Fruit fly (Drosophila melanogaster) whole organism, embryonic: Measurements from ENCODE around the gene Rab23.
A peak's percentile ranks its signal among the peaks of the same experiment; 100 is the strongest.

ENCODE experiments used
- Bgb ChIP-seq: fragments of 200-800 bp; sonication (Bioruptor generic); IDR thresholded peaks from 2 replicates; pipeline ENCODE4 v1.3.6; 2022; ENCODE audit warnings: missing biosample characterization, missing genetic modification characterization; ENCODE audit not compliant: partially characterized antibody
- Blimp-1 ChIP-seq: fragments of 200-800 bp; sonication (Bioruptor generic); optimal IDR thresholded peaks from 3 replicates; lab custom pipeline; 2018; ENCODE audit warnings: missing biosample characterization, missing genetic modification characterization, mild to moderate bottlenecking, moderate library complexity, missing genetic modification reagents
- CG11247 ChIP-seq: fragments of 200-800 bp; sonication (Bioruptor generic); IDR thresholded peaks from 2 replicates; pipeline ENCODE4 v1.3.6; 2022; ENCODE audit warnings: missing biosample characterization, missing genetic modification characterization
- CG12104 ChIP-seq: fragments of 200-800 bp; sonication (Bioruptor generic); optimal IDR thresholded peaks from 3 replicates; lab custom pipeline; 2016; ENCODE audit warnings: missing biosample characterization, missing genetic modification characterization
- CG1603 ChIP-seq: fragments of 200-800 bp; sonication (Bioruptor generic); optimal IDR thresholded peaks from 2 replicates; lab custom pipeline; 2019; ENCODE audit warnings: missing biosample characterization, mild to moderate bottlenecking, missing genetic modification characterization, moderate library complexity
- CG17359 ChIP-seq: fragments of 200-800 bp; sonication (Bioruptor generic); optimal IDR thresholded peaks from 3 replicates; lab custom pipeline; 2018; ENCODE audit warnings: missing biosample characterization, mild to moderate bottlenecking, missing genetic modification characterization, moderate library complexity
- CG17568 ChIP-seq: fragments of 200-800 bp; sonication (Bioruptor generic); optimal IDR thresholded peaks from 2 replicates; lab custom pipeline; 2018; ENCODE audit warnings: missing biosample characterization, mild to moderate bottlenecking, missing genetic modification characterization, moderate library complexity
- CG17802 ChIP-seq: fragments of 200-800 bp; sonication (Bioruptor generic); optimal IDR thresholded peaks from 2 replicates; lab custom pipeline; 2018; ENCODE audit warnings: missing biosample characterization, mild to moderate bottlenecking, missing genetic modification characterization, moderate library complexity
- CG18619 ChIP-seq: fragments of 200-800 bp; sonication (Bioruptor generic); optimal IDR thresholded peaks from 3 replicates; lab custom pipeline; 2017; ENCODE audit warnings: missing biosample characterization, mild to moderate bottlenecking, missing genetic modification characterization
- CG31441 ChIP-seq: fragments of 200-800 bp; sonication (Bioruptor generic); IDR thresholded peaks from 2 replicates; pipeline ENCODE4 v1.3.6; 2022; ENCODE audit warnings: missing biosample characterization, missing genetic modification characterization
- CG32767 ChIP-seq: fragments of 200-800 bp; sonication (Bioruptor generic); IDR thresholded peaks from 2 replicates; pipeline ENCODE4 v1.3.6; 2022; ENCODE audit warnings: missing biosample characterization, missing genetic modification characterization
- CG33557 ChIP-seq: fragments of 200-800 bp; sonication (Bioruptor generic); optimal IDR thresholded peaks from 2 replicates; lab custom pipeline; 2019; ENCODE audit warnings: missing biosample characterization, mild to moderate bottlenecking, missing genetic modification characterization, moderate library complexity
- CG3838 ChIP-seq: fragments of 200-800 bp; sonication (Bioruptor generic); optimal IDR thresholded peaks from 3 replicates; lab custom pipeline; 2016; ENCODE audit warnings: missing biosample characterization, missing genetic modification characterization
- CG3995 ChIP-seq: fragments of 200-800 bp; sonication (Bioruptor generic); optimal IDR thresholded peaks from 3 replicates; lab custom pipeline; 2016; ENCODE audit warnings: missing biosample characterization, missing genetic modification characterization
- CG4617 ChIP-seq: fragments of 200-800 bp; sonication (Bioruptor generic); optimal IDR thresholded peaks from 3 replicates; lab custom pipeline; 2016; ENCODE audit warnings: missing biosample characterization, missing genetic modification characterization, borderline replicate concordance
- CG5953 ChIP-seq: fragments of 200-800 bp; sonication (Bioruptor generic); IDR thresholded peaks from 2 replicates; pipeline ENCODE4 v1.3.6; 2022; ENCODE audit warnings: missing biosample characterization, missing genetic modification characterization
- CG6765 ChIP-seq: fragments of 200-800 bp; sonication (Bioruptor generic); optimal IDR thresholded peaks from 3 replicates; lab custom pipeline; 2017; ENCODE audit warnings: missing biosample characterization, mild to moderate bottlenecking, missing genetic modification characterization
- CG7357 ChIP-seq: fragments of 200-800 bp; sonication (Bioruptor generic); IDR thresholded peaks from 3 replicates; pipeline ENCODE4 v1.3.6; 2022; ENCODE audit warnings: missing biosample characterization, missing genetic modification characterization
- CG8944 ChIP-seq: fragments of 200-800 bp; sonication (Bioruptor generic); optimal IDR thresholded peaks from 3 replicates; lab custom pipeline; 2016; ENCODE audit warnings: missing biosample characterization, missing genetic modification characterization
- CHES-1-like ChIP-seq: fragments of 200-800 bp; sonication (Bioruptor generic); optimal IDR thresholded peaks from 2 replicates; lab custom pipeline; 2016; ENCODE audit warnings: missing biosample characterization, missing genetic modification characterization
- CoRest ChIP-seq: fragments of 200-800 bp; sonication (Bioruptor generic); optimal IDR thresholded peaks from 3 replicates; lab custom pipeline; 2018; ENCODE audit warnings: missing biosample characterization, mild to moderate bottlenecking, missing genetic modification characterization, moderate library complexity
- Dbx ChIP-seq: fragments of 200-800 bp; sonication (Bioruptor generic); IDR thresholded peaks from 3 replicates; pipeline ENCODE4 v1.3.6; 2022; ENCODE audit warnings: missing biosample characterization, missing genetic modification characterization
- Dek ChIP-seq: fragments of 200-800 bp; sonication (Bioruptor generic); optimal IDR thresholded peaks from 3 replicates; lab custom pipeline; 2019; ENCODE audit warnings: missing biosample characterization, mild to moderate bottlenecking, missing genetic modification characterization, moderate library complexity
- GATAe ChIP-seq: fragments of 200-800 bp; sonication (Bioruptor generic); conservative IDR thresholded peaks from 2 replicates; pipeline ENCODE4 v1.3.6; 2022; ENCODE audit warnings: missing biosample characterization, missing genetic modification characterization
- Max ChIP-seq: fragments of 200-800 bp; sonication (Bioruptor generic); optimal IDR thresholded peaks from 2 replicates; lab custom pipeline; 2016; ENCODE audit warnings: missing biosample characterization, mild to moderate bottlenecking, missing genetic modification characterization
- Myb ChIP-seq: fragments of 200-800 bp; sonication (Bioruptor generic); optimal IDR thresholded peaks from 2 replicates; lab custom pipeline; 2016; ENCODE audit warnings: missing biosample characterization, missing genetic modification characterization
- caup ChIP-seq: fragments of 200-800 bp; sonication (Bioruptor generic); optimal IDR thresholded peaks from 3 replicates; lab custom pipeline; 2017; ENCODE audit warnings: missing biosample characterization, mild to moderate bottlenecking, missing genetic modification characterization, moderate library complexity; ENCODE audit not compliant: severe bottlenecking
- dmrt11E ChIP-seq: fragments of 200-800 bp; sonication (Bioruptor generic); optimal IDR thresholded peaks from 3 replicates; lab custom pipeline; 2018; ENCODE audit warnings: missing biosample characterization, mild to moderate bottlenecking, missing genetic modification characterization, moderate library complexity
- dmrt99B ChIP-seq: fragments of 200-800 bp; sonication (Bioruptor generic); optimal IDR thresholded peaks from 2 replicates; lab custom pipeline; 2018; ENCODE audit warnings: missing biosample characterization, mild to moderate bottlenecking, missing genetic modification characterization, moderate library complexity
- dpn ChIP-seq, 2 experiments: fragments of 200-800 bp; sonication (Bioruptor generic); optimal IDR thresholded peaks; 3 replicates each; lab custom pipeline; 2016; ENCODE audit warnings: missing biosample characterization in 2 of 2, missing genetic modification characterization in 2 of 2
- ems ChIP-seq: fragments of 200-800 bp; sonication (Bioruptor generic); optimal IDR thresholded peaks from 3 replicates; lab custom pipeline; 2016; ENCODE audit warnings: missing biosample characterization, missing genetic modification characterization
- fd96Cb ChIP-seq: fragments of 200-800 bp; sonication (Bioruptor generic); optimal IDR thresholded peaks from 2 replicates; lab custom pipeline; 2018; ENCODE audit warnings: missing biosample characterization, mild to moderate bottlenecking, missing genetic modification characterization, moderate library complexity
- fu2 ChIP-seq: fragments of 200-800 bp; sonication (Bioruptor generic); optimal IDR thresholded peaks from 2 replicates; lab custom pipeline; 2016; ENCODE audit warnings: missing biosample characterization, missing genetic modification characterization
- gro ChIP-seq: fragments of 200-800 bp; sonication (Bioruptor generic); optimal IDR thresholded peaks from 2 replicates; lab custom pipeline; 2016; ENCODE audit warnings: missing biosample characterization, missing genetic modification characterization
- gsb ChIP-seq: fragments of 200-800 bp; sonication (Bioruptor generic); IDR thresholded peaks from 2 replicates; pipeline ENCODE4 v1.3.6; 2022; ENCODE audit warnings: missing biosample characterization, missing genetic modification characterization
- ham ChIP-seq: fragments of 200-800 bp; sonication (Bioruptor generic); IDR thresholded peaks from 2 replicates; pipeline ENCODE4 v1.3.6; 2022; ENCODE audit warnings: missing biosample characterization, missing genetic modification characterization
- hkb ChIP-seq, 2 experiments: fragments of 200-800 bp in 1 of 2; fragments of >200 bp in 1 of 2; sonication (Bioruptor generic) in 1 of 2; IDR thresholded peaks in 1 of 2; optimal IDR thresholded peaks in 1 of 2; 2 replicates each; pipeline versions ENCODE4 v1.3.6 to Lab custom; 2017 to 2022; ENCODE audit warnings: missing biosample characterization in 1 of 2, missing genetic modification characterization in 1 of 2
- knrl ChIP-seq: fragments of 200-800 bp; sonication (Bioruptor generic); IDR thresholded peaks from 3 replicates; pipeline ENCODE4 v1.3.6; 2022; ENCODE audit warnings: missing biosample characterization, missing genetic modification characterization; ENCODE audit not compliant: partially characterized antibody
- mirr ChIP-seq: fragments of 200-800 bp; sonication (Bioruptor generic); optimal IDR thresholded peaks from 3 replicates; lab custom pipeline; 2018; ENCODE audit warnings: missing biosample characterization, mild to moderate bottlenecking, missing genetic modification characterization
- otp ChIP-seq: fragments of 200-800 bp; sonication (Bioruptor generic); IDR thresholded peaks from 3 replicates; pipeline ENCODE4, ENCODE4 v1.3.6; 2022; ENCODE audit warnings: missing biosample characterization, missing genetic modification characterization
- pho ChIP-seq: fragments of 200-800 bp; sonication (Bioruptor generic); optimal IDR thresholded peaks from 2 replicates; lab custom pipeline; 2016; ENCODE audit warnings: missing biosample characterization, missing genetic modification characterization
- psq ChIP-seq: fragments of 200-800 bp; sonication (Bioruptor generic); optimal IDR thresholded peaks from 2 replicates; lab custom pipeline; 2017; ENCODE audit warnings: missing biosample characterization, missing genetic modification characterization
- repo ChIP-seq: fragments of 200-800 bp; sonication (Bioruptor generic); optimal IDR thresholded peaks from 2 replicates; lab custom pipeline; 2016; ENCODE audit warnings: missing biosample characterization, missing genetic modification characterization
- salm ChIP-seq: fragments of 200-800 bp; sonication (Bioruptor generic); optimal IDR thresholded peaks from 2 replicates; lab custom pipeline; 2018; ENCODE audit warnings: missing biosample characterization, mild to moderate bottlenecking, missing genetic modification characterization
- slbo ChIP-seq: fragments of 200-800 bp; sonication (Bioruptor generic); IDR thresholded peaks from 2 replicates; pipeline ENCODE4 v1.3.6; 2022; ENCODE audit warnings: missing biosample characterization, missing genetic modification characterization
- slp2 ChIP-seq: fragments of 200-800 bp; sonication (Bioruptor generic); optimal IDR thresholded peaks from 2 replicates; lab custom pipeline; 2016; ENCODE audit warnings: missing biosample characterization, missing genetic modification characterization
- tin ChIP-seq: fragments of 200-800 bp; sonication (Bioruptor generic); optimal IDR thresholded peaks from 3 replicates; lab custom pipeline; 2016; ENCODE audit warnings: missing biosample characterization, missing genetic modification characterization
- zf30C ChIP-seq: fragments of 200-800 bp; sonication (Bioruptor generic); optimal IDR thresholded peaks from 3 replicates; lab custom pipeline; 2018; ENCODE audit warnings: missing biosample characterization, mild to moderate bottlenecking, missing genetic modification characterization

Gene Rab23

dm6 chr3R:5668928-5669739, 16.1 kb downstream of the Rab23 start, which contains the start of the genes Xe7 and Atg17 (continued):
- TF ChIP-seq GATAe (GFP tag; lab: Robert Waterston, UW) (peak; percentile 90), psq (GFP tag; lab: Kevin White, UChicago) (peak; percentile 23), CG33557 (GFP tag; lab: Kevin White, UChicago) (peak; percentile 90), mirr (GFP tag; lab: Kevin White, UChicago) (peak; percentile 73), repo (GFP tag; lab: Kevin White, UChicago) (peak; percentile 58), dmrt11E (tag; lab: Kevin White, UChicago) (peak; percentile 86), CG17568 (GFP tag; lab: Kevin White, UChicago) (no peak), CG32767 (GFP tag; lab: Robert Waterston, UW) (peak; percentile 81), salm (tag; lab: Kevin White, UChicago) (peak; percentile 45), gro (peak; percentile 78), CG1603 (tag; lab: Kevin White, UChicago) (peak; percentile 74), CG3995 (GFP tag; lab: Kevin White, UChicago) (peak; percentile 64), slbo (GFP tag; lab: Robert Waterston, UW) (peak; percentile 96), Max (GFP tag; lab: Kevin White, UChicago) (peak; percentile 91), Blimp-1 (GFP tag; lab: Kevin White, UChicago) (peak; percentile 83), gsb (GFP tag; lab: Robert Waterston, UW) (peak; percentile 76), Dek (peak; percentile 91), Dbx (GFP tag; lab: Robert Waterston, UW) (peak; percentile 94), CG3838 (GFP tag; lab: Kevin White, UChicago) (peak; percentile 66), fd96Cb (tag; lab: Kevin White, UChicago) (peak; percentile 93), dmrt99B (peak; percentile 4), otp (GFP tag; lab: Robert Waterston, UW) (no peak; the same call in 2 of the 3 replicates), knrl (GFP tag; lab: Robert Waterston, UW) (peak; percentile 71), CG4617 (GFP tag; lab: Kevin White, UChicago) (peak; percentile 76), CG11247 (peak; percentile 90), CG17802 (tag; lab: Kevin White, UChicago) (peak; percentile 67), slp2 (GFP tag; lab: Kevin White, UChicago) (peak; percentile 83), hkb (optimal IDR thresholded peaks at IDR 0.05; lab: Kevin White, UChicago) (peak; percentile 76), hkb (GFP tag; IDR thresholded peaks at IDR 0.05; lab: Robert Waterston, UW) (peak; percentile 74), CG12104 (GFP tag; lab: Kevin White, UChicago) (peak; percentile 92), zf30C (GFP tag; lab: Kevin White, UChicago) (no peak), Bgb (peak; percentile 53), CG5953 (GFP tag; lab: Robert Waterston, UW) (peak; percentile 57; the same call in 1 of the 2 replicates), CG31441 (GFP tag; lab: Robert Waterston, UW) (peak; percentile 93), CG7357 (peak; percentile 88), CHES-1-like (GFP tag; lab: Kevin White, UChicago) (peak; percentile 84), Myb (GFP tag; lab: Kevin White, UChicago) (peak; percentile 66), fu2 (GFP tag; lab: Kevin White, UChicago) (peak; percentile 92), tin (GFP tag; lab: Kevin White, UChicago) (peak; percentile 95), ham (GFP tag; lab: Robert Waterston, UW) (peak; percentile 82), ems (peak; percentile 84), dpn (GFP tag; optimal IDR thresholded peaks at IDR 0.05; lab: Kevin White, UChicago) (peak; percentile 92 to 95), caup (GFP tag; lab: Kevin White, UChicago) (peak; percentile 85), pho (GFP tag; lab: Kevin White, UChicago) (peak; percentile 92), CG6765 (GFP tag; lab: Kevin White, UChicago) (peak; percentile 75), CoRest (tag; lab: Kevin White, UChicago) (peak; percentile 97), CG17359 (tag; lab: Kevin White, UChicago) (peak; percentile 89), CG18619 (GFP tag; lab: Kevin White, UChicago) (peak; percentile 92), CG8944 (GFP tag; lab: Kevin White, UChicago) (peak; percentile 92)
